Worm (Caenorhabditis elegans): ENCODE results near the gene serp-1.1.

serp-1.1 gene

ce11 chrX:15849397-15849935 is 8.1 kb downstream of the serp-1.1 start, which contains the start of gene acl-1 (continued):
- TF ChIP-seq R02D3.7 (tag; optimal IDR thresholded peaks at IDR 0.05) (peak; percentile 79), ces-1 (GFP tag; optimal IDR thresholded peaks at IDR 0.05) (no peak), ceh-62 (tag; optimal IDR thresholded peaks at IDR 0.05) (no peak), vab-7 (GFP tag; IDR thresholded peaks at IDR 0.05) (no peak), mes-2 (tag; optimal IDR thresholded peaks at IDR 0.05; ENCODE audit: poor library complexity, severe bottlenecking) (peak; percentile 85), tag-97 (GFP tag; IDR thresholded peaks at IDR 0.05) (no peak), hlh-30 (tag; optimal IDR thresholded peaks at IDR 0.05; ENCODE audit: insufficient read depth) (peak; percentile 9), dmd-9 (GFP tag; IDR thresholded peaks at IDR 0.05) (peak; percentile 77), mdt-29 (GFP tag; IDR thresholded peaks at IDR 0.05) (no peak), daf-8 (GFP tag; IDR thresholded peaks at IDR 0.05) (no peak), nhr-102 (tag; optimal IDR thresholded peaks at IDR 0.05) (peak; percentile 57), zfp-3 (GFP tag; conservative IDR thresholded peaks at IDR 0.05) (no peak), Y48G9A.11 (GFP tag; IDR thresholded peaks at IDR 0.05) (no peak), nhr-6 (tag; optimal IDR thresholded peaks at IDR 0.05) (no peak), ceh-44 (GFP tag; IDR thresholded peaks at IDR 0.05) (no peak), lsy-2 (tag; optimal IDR thresholded peaks at IDR 0.05) (peak; percentile 45 to 85), Y75B8A.6 (GFP tag; IDR thresholded peaks at IDR 0.05) (no peak), unc-130 (GFP tag; optimal IDR thresholded peaks at IDR 0.05) (no peak), hif-1 (tag; optimal IDR thresholded peaks at IDR 0.05) (peak in 1 of 2 experiments; percentile 85), mep-1 (tag; optimal IDR thresholded peaks at IDR 0.05) (peak; percentile 69), lin-39 (tag; optimal IDR thresholded peaks at IDR 0.05) (no peak), cey-2 (tag; optimal IDR thresholded peaks at IDR 0.05; ENCODE audit: borderline replicate concordance, insufficient read depth) (no peak), T20F7.1 (GFP tag; optimal IDR thresholded peaks at IDR 0.05) (peak; percentile 99), aly-2 (tag; optimal IDR thresholded peaks at IDR 0.05) (no peak), lin-1 (GFP tag; IDR thresholded peaks at IDR 0.05) (no peak), duxl-1 (tag; optimal IDR thresholded peaks at IDR 0.05; ENCODE audit: poor library complexity) (no peak), unc-39 (tag; optimal IDR thresholded peaks at IDR 0.05) (no peak), ZK337.2 (GFP tag; IDR thresholded peaks at IDR 0.05) (no peak), Y105C5A.15 (GFP tag; IDR thresholded peaks at IDR 0.05) (no peak), nhr-10 (tag; optimal IDR thresholded peaks at IDR 0.05) (no peak), madf-5 (GFP tag; IDR thresholded peaks at IDR 0.05) (no peak), mdl-1 (tag; optimal IDR thresholded peaks at IDR 0.05) (peak in 1 of 2 experiments; percentile 46), nhr-42 (GFP tag; IDR thresholded peaks at IDR 0.05) (no peak), rbr-2 (tag; optimal IDR thresholded peaks at IDR 0.05) (peak; percentile 84), F10B5.3 (tag; optimal IDR thresholded peaks at IDR 0.05) (no peak), skn-1 (tag; optimal IDR thresholded peaks at IDR 0.05) (no peak), daf-12 (tag; optimal IDR thresholded peaks at IDR 0.05) (no peak), ceh-32 (tag; optimal IDR thresholded peaks at IDR 0.05; ENCODE audit: poor library complexity) (no peak), zip-2 (tag; optimal IDR thresholded peaks at IDR 0.05) (no peak), egl-43 (GFP tag; IDR thresholded peaks at IDR 0.05) (no peak), dpl-1 (GFP tag; optimal IDR thresholded peaks at IDR 0.05) (peak; percentile 51), ZK546.5 (tag; optimal IDR thresholded peaks at IDR 0.05) (no peak), lir-3 (tag; optimal IDR thresholded peaks at IDR 0.05) (no peak), nhr-77 (tag; optimal IDR thresholded peaks at IDR 0.05) (peak; percentile 11), daf-19 (GFP tag; conservative IDR thresholded peaks at IDR 0.05) (no peak), nhr-28 (tag; optimal IDR thresholded peaks at IDR 0.05) (peak; percentile 18), lin-38 (GFP tag; IDR thresholded peaks at IDR 0.05) (peak; percentile 53), dmd-8 (GFP tag; IDR thresholded peaks at IDR 0.05) (no peak), lin-13 (GFP tag; optimal IDR thresholded peaks at IDR 0.05) (peak; percentile 14), nhr-25 (tag; optimal IDR thresholded peaks at IDR 0.05; ENCODE audit: borderline replicate concordance, insufficient read depth) (peak; percentile 36), hmg-1.1 (GFP tag; IDR thresholded peaks at IDR 0.05) (peak; percentile 75)

Data from whole organism, L4 larva.